Fruit fly (Drosophila melanogaster) whole organism, embryonic: Measurements from ENCODE around the gene CG33647.

ENCODE experiments used
- Bgb ChIP-seq: fragments of 200-800 bp; sonication (Bioruptor generic); IDR thresholded peaks from 2 replicates; pipeline ENCODE4 v1.3.6; 2022; ENCODE audit warnings: missing biosample characterization, missing genetic modification characterization; ENCODE audit not compliant: partially characterized antibody
- CG10147 ChIP-seq: fragments of 200-800 bp; sonication (Bioruptor generic); optimal IDR thresholded peaks from 2 replicates; lab custom pipeline; 2019; ENCODE audit warnings: missing biosample characterization, mild to moderate bottlenecking, missing genetic modification characterization, moderate library complexity
- CG1024 ChIP-seq: fragments of 200-800 bp; sonication (Bioruptor generic); IDR thresholded peaks from 2 replicates; pipeline ENCODE4 v1.3.6; 2022; ENCODE audit warnings: missing biosample characterization, missing genetic modification characterization
- CG15269 ChIP-seq: fragments of 200-800 bp; sonication (Bioruptor generic); optimal IDR thresholded peaks from 2 replicates; lab custom pipeline; 2018; ENCODE audit warnings: missing biosample characterization, mild to moderate bottlenecking, missing genetic modification characterization, moderate library complexity
- CG2202 ChIP-seq: fragments of 200-800 bp; sonication (Bioruptor generic); optimal IDR thresholded peaks from 2 replicates; lab custom pipeline; 2018; ENCODE audit warnings: missing biosample characterization, mild to moderate bottlenecking, missing genetic modification characterization
- CG3847 ChIP-seq: fragments of 200-800 bp; sonication (Bioruptor generic); IDR thresholded peaks from 2 replicates; pipeline ENCODE4 v1.3.6; 2022; ENCODE audit warnings: missing biosample characterization, missing genetic modification characterization
- Gug ChIP-seq: fragments of 200-800 bp; sonication (Bioruptor generic); IDR thresholded peaks from 4 replicates; pipeline ENCODE4 v1.3.6; 2022; ENCODE audit warnings: missing biosample characterization, missing genetic modification characterization
- MBD-R2 ChIP-seq: fragments of 200-800 bp; sonication (Bioruptor generic); IDR thresholded peaks from 2 replicates; pipeline ENCODE4 v1.3.6; 2022; ENCODE audit warnings: missing biosample characterization, missing genetic modification characterization
- ase ChIP-seq: fragments of 200-800 bp; sonication (Bioruptor generic); IDR thresholded peaks from 3 replicates; pipeline ENCODE4 v1.3.6; 2022; ENCODE audit warnings: missing biosample characterization, missing genetic modification characterization
- disco-r ChIP-seq: fragments of 200-800 bp; sonication (Bioruptor generic); optimal IDR thresholded peaks from 2 replicates; lab custom pipeline; 2016; ENCODE audit warnings: missing biosample characterization, missing genetic modification characterization
- slp2 ChIP-seq: fragments of 200-800 bp; sonication (Bioruptor generic); optimal IDR thresholded peaks from 2 replicates; lab custom pipeline; 2016; ENCODE audit warnings: missing biosample characterization, missing genetic modification characterization

DNA sequence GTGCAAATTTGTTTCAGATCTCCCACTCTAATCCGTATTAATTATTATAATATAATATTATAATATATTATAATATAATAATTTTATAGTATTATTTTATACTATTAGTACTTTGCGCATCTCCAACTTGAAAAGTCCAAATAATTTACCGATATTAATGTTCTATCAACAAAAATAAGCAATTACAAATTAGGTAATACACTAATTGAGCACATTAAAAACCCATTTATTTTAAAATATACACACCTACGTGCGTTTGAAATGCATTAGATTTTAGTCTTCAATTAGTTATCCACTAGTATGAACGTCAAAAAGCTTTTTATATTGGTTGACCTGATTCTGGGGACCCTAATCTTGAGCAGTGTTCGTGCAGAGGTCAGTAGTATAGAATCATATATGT, at the start of gene CG33647:
- TF ChIP-seq CG1024: no peak
- no peak for TF ChIP-seq ase (GFP tag; lab: Robert Waterston, UW)
- TF ChIP-seq CG3847 (GFP tag; lab: Robert Waterston, UW): no peak
- no peak for TF ChIP-seq Bgb (GFP tag; lab: Robert Waterston, UW)
- TF ChIP-seq CG2202 (tag; lab: Kevin White, UChicago): no peak
- TF ChIP-seq MBD-R2 (GFP tag; lab: Robert Waterston, UW): no peak
- TF ChIP-seq CG10147 (GFP tag; lab: Kevin White, UChicago): no peak
- TF ChIP-seq CG15269 (tag; lab: Kevin White, UChicago): no peak
- TF ChIP-seq disco-r (GFP tag; lab: Kevin White, UChicago): no peak
- TF ChIP-seq Gug (GFP tag; lab: Robert Waterston, UW): no peak
- no peak for TF ChIP-seq slp2
